Fruit fly (Drosophila melanogaster): Measurements from ENCODE around the gene Hsc20.

Gene Hsc20

DNA sequence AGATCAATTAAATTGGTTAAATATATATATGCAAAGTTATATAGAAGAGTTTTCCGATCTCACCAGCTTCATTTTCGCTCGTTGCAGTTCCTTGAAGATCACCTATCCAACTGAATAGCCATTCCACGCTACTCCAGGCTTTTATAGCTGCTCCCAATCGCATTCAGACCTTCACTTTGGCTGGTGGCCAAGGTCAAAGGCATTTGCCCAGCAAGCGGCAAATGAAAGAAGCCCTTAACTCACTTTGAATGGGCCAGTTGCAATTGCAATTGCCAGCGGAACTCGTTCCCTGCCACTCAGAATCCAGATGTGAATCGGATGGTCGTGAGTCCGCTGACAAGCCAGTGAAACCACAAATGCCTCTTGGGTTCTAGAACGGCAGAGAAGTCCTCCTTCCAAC, 28.6 kb downstream of the Hsc20 start, which contains the start of gene CG34247:
CG34247 (minus strand) TSS at position 101 of the 400 bp plus-strand sequence.
- no peak for TF ChIP-seq wdn (GFP tag; IDR thresholded peaks at IDR 0.05)
- TF ChIP-seq pnt (GFP tag; optimal IDR thresholded peaks at IDR 0.05), result no peak
- TF ChIP-seq slbo (GFP tag; IDR thresholded peaks at IDR 0.05), result no peak
- no peak for TF ChIP-seq Doc3 (GFP tag; IDR thresholded peaks at IDR 0.05; ENCODE audit: partially characterized antibody)
- no peak for TF ChIP-seq crp (GFP tag; optimal IDR thresholded peaks at IDR 0.05)
- no peak for TF ChIP-seq nau (GFP tag; optimal IDR thresholded peaks at IDR 0.05)
- TF ChIP-seq CkIIα-i1 (GFP tag; IDR thresholded peaks at IDR 0.05), result no peak
- TF ChIP-seq tup (GFP tag; optimal IDR thresholded peaks at IDR 0.05), result no peak
- TF ChIP-seq B-H2 (GFP tag; optimal IDR thresholded peaks at IDR 0.05), result no peak
- no peak for TF ChIP-seq C15 (GFP tag; IDR thresholded peaks at IDR 0.05)
- no peak for TF ChIP-seq Dref (GFP tag; IDR thresholded peaks at IDR 0.05)
- TF ChIP-seq disco-r (GFP tag; optimal IDR thresholded peaks at IDR 0.05), result no peak
- no peak for TF ChIP-seq ind (GFP tag; optimal IDR thresholded peaks at IDR 0.05)
- no peak for TF ChIP-seq CG31441 (GFP tag; IDR thresholded peaks at IDR 0.05)
- no peak for TF ChIP-seq lola (GFP tag; optimal IDR thresholded peaks at IDR 0.05)
- no peak for TF ChIP-seq CG9932 (GFP tag; IDR thresholded peaks at IDR 0.05)
- TF ChIP-seq fd3F (GFP tag; optimal IDR thresholded peaks at IDR 0.05), result no peak
- no peak for TF ChIP-seq Fer1 (GFP tag; optimal IDR thresholded peaks at IDR 0.05)

DNA sequence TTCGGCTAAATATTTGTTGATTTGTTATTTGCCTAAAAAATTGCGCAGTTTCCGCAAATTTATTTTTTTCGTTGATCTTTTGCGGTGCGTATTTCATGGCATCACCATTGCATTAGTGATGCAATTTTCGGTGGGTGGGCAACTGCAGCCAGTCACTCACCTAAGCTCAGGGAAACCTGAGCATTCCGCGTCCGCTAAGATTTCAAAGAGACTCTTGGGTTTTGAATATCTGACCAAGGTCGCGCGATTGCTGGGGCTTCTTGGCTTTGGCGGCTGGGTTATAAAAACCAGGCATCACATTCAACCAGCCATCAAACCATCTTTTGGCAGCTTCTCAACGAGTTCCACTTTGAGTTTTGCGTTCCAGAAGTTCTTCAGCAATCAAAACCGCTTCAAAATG, 29.5 kb downstream of the Hsc20 start, which contains the start of gene CG13071:
CG13071 (plus strand) TSS at position 301 of the 400 bp plus-strand sequence.
- TF ChIP-seq hth (optimal IDR thresholded peaks at IDR 0.05) (no peak), CG16815 (GFP tag; optimal IDR thresholded peaks at IDR 0.05) (no peak), Xbp1 (GFP tag; optimal IDR thresholded peaks at IDR 0.05) (no peak), Mes4 (GFP tag; optimal IDR thresholded peaks at IDR 0.05) (no peak), cato (GFP tag; optimal IDR thresholded peaks at IDR 0.05; ENCODE audit: borderline replicate concordance) (no peak), p53 (GFP tag; optimal IDR thresholded peaks at IDR 0.05) (no peak), Dbx (GFP tag; IDR thresholded peaks at IDR 0.05) (no peak), D19B (GFP tag; optimal IDR thresholded peaks at IDR 0.05) (no peak), CG30020 (tag; optimal IDR thresholded peaks at IDR 0.05) (no peak), B-H2 (GFP tag; optimal IDR thresholded peaks at IDR 0.05) (no peak), Stat92E (GFP tag; optimal IDR thresholded peaks at IDR 0.05) (no peak), sqz (GFP tag; optimal IDR thresholded peaks at IDR 0.05) (no peak), shn (GFP tag; optimal IDR thresholded peaks at IDR 0.05) (no peak), CG9215 (GFP tag; IDR thresholded peaks at IDR 0.05) (no peak), CG12299 (tag; optimal IDR thresholded peaks at IDR 0.05) (no peak), cg (GFP tag; optimal IDR thresholded peaks at IDR 0.05) (no peak)

DNA sequence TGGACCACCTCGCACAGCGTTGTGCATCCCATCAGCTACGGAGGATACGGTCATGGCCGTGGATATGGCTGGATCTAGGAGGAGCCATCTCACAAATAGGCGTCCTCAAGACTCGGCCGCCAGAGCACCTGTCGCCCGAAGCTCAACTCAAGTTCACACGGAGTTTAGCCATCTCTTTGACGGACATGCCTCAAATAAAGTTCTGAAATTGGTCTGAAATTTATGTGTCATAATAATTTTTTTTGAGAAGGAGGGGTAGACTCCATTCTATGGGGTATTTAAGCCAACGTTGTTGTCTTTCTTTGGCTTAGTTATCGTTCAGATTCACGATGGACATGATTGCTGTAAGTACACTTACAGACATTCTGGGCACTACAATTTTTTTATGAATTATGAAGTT, 30.1 kb downstream of the Hsc20 start, which contains the start of gene CG13070:
CG13070 (plus strand) TSS at position 301 of the 400 bp plus-strand sequence.
- TF ChIP-seq CG7372 (GFP tag; IDR thresholded peaks at IDR 0.05) (no peak), Meics (GFP tag; optimal IDR thresholded peaks at IDR 0.05) (no peak), CG6854 (GFP tag; optimal IDR thresholded peaks at IDR 0.05) (no peak), CG10979 (tag; optimal IDR thresholded peaks at IDR 0.05) (no peak), CG3838 (GFP tag; optimal IDR thresholded peaks at IDR 0.05) (no peak), Taf1 (GFP tag; IDR thresholded peaks at IDR 0.05) (no peak), Pdp1 (GFP tag; optimal IDR thresholded peaks at IDR 0.05) (no peak), CG9932 (GFP tag; IDR thresholded peaks at IDR 0.05) (no peak), zen (tag; optimal IDR thresholded peaks at IDR 0.05) (no peak)

All from whole organism, embryonic.